6 worm cellular contexts compared by ENCODE assay signal in genomic region chrIII:9986827-9987429, ce11.
TF ChIP-seq lines count a peak whose summit lies in the region.

TSS of gene C05B5.12 (plus strand) at chrIII:9987379.

TF ChIP-seq in whole organism, L1 larva, 84 proteins besides CTCF, POLR2A, EP300 and RAD21:
- TF ChIP-seq lin-14 (GFP tag; optimal IDR thresholded peaks at IDR 0.05; lab: Kevin White, UChicago) (peak; percentile 52), nhr-85 (tag; lab: Kevin White, UChicago) (no peak), nhr-28 (tag; optimal IDR thresholded peaks at IDR 0.05; lab: Kevin White, UChicago) (no peak), fkh-8 (tag; optimal IDR thresholded peaks at IDR 0.05; lab: Kevin White, UChicago) (no peak), mdl-1 (tag; optimal IDR thresholded peaks at IDR 0.05; lab: Kevin White, UChicago) (no peak), lin-13 (GFP tag; optimal IDR thresholded peaks at IDR 0.05; lab: Kevin White, UChicago) (no peak), ceh-63 (GFP tag; optimal IDR thresholded peaks at IDR 0.05; lab: Kevin White, UChicago) (no peak), blmp-1 (tag; optimal IDR thresholded peaks at IDR 0.05; lab: Kevin White, UChicago) (no peak), jun-1 (tag; optimal IDR thresholded peaks at IDR 0.05; lab: Kevin White, UChicago) (no peak), efl-1 (optimal IDR thresholded peaks at IDR 0.05; lab: Kevin White, UChicago) (no peak), efl-1 (GFP tag; optimal IDR thresholded peaks at IDR 0.05 in 1 of 2; lab: Kevin White, UChicago) (no peak), rnt-1 (tag; optimal IDR thresholded peaks at IDR 0.05; lab: Kevin White, UChicago) (peak; percentile 46)

TF ChIP-seq in whole organism, L2 larva, 48 proteins besides CTCF, POLR2A, EP300 and RAD21:
- TF ChIP-seq nhr-129 (tag; optimal IDR thresholded peaks at IDR 0.05; lab: Kevin White, UChicago): peak; percentile 39
- no peak for TF ChIP-seq ama-1 (optimal IDR thresholded peaks at IDR 0.05; lab: Kevin White, UChicago)

TF ChIP-seq in whole organism, L3 larva, 47 proteins besides CTCF, POLR2A, EP300 and RAD21:
- TF ChIP-seq fkh-2 (tag; optimal IDR thresholded peaks at IDR 0.05; lab: Kevin White, UChicago) (no peak), nhr-67 (tag; optimal IDR thresholded peaks at IDR 0.05; lab: Kevin White, UChicago) (no peak), elt-1 (tag; optimal IDR thresholded peaks at IDR 0.05; lab: Kevin White, UChicago) (no peak), elt-2 (tag; optimal IDR thresholded peaks at IDR 0.05; lab: Kevin White, UChicago) (no peak), hmg-11 (tag; optimal IDR thresholded peaks at IDR 0.05; lab: Kevin White, UChicago) (no peak), nfya-1 (tag; optimal IDR thresholded peaks at IDR 0.05; lab: Kevin White, UChicago; ENCODE audit: insufficient read depth) (no peak), egl-5 (tag; optimal IDR thresholded peaks at IDR 0.05; lab: Kevin White, UChicago) (peak; percentile 38), pqm-1 (tag; optimal IDR thresholded peaks at IDR 0.05; lab: Kevin White, UChicago) (no peak), ZK546.5 (tag; optimal IDR thresholded peaks at IDR 0.05; lab: Kevin White, UChicago) (no peak), nhr-77 (tag; optimal IDR thresholded peaks at IDR 0.05; lab: Kevin White, UChicago) (no peak), pha-4 (tag; optimal IDR thresholded peaks at IDR 0.05; lab: Kevin White, UChicago) (no peak), sea-2 (GFP tag; optimal IDR thresholded peaks at IDR 0.05; lab: Kevin White, UChicago) (no peak), unc-62 (GFP tag; optimal IDR thresholded peaks at IDR 0.05; lab: Kevin White, UChicago) (no peak), lin-39 (tag; optimal IDR thresholded peaks at IDR 0.05; lab: Kevin White, UChicago) (peak; percentile 5), nhr-237 (tag; optimal IDR thresholded peaks at IDR 0.05; lab: Kevin White, UChicago) (no peak)

TF ChIP-seq in whole organism, L4 larva, 104 proteins besides CTCF, POLR2A, EP300 and RAD21:
- TF ChIP-seq ztf-11 (tag; optimal IDR thresholded peaks at IDR 0.05; lab: Kevin White, UChicago) (no peak), aha-1 (tag; lab: Kevin White, UChicago) (peak; percentile 61), F37D6.2 (tag; optimal IDR thresholded peaks at IDR 0.05; lab: Kevin White, UChicago) (no peak), F10B5.3 (tag; optimal IDR thresholded peaks at IDR 0.05; lab: Kevin White, UChicago) (no peak)

TF ChIP-seq in whole organism, late embryonic, 69 proteins besides CTCF, POLR2A, EP300 and RAD21:
- TF ChIP-seq ceh-2 (tag; optimal IDR thresholded peaks at IDR 0.05; lab: Kevin White, UChicago): no peak
- TF ChIP-seq ceh-30 (tag; optimal IDR thresholded peaks at IDR 0.05; lab: Kevin White, UChicago): no peak
- no peak for TF ChIP-seq ceh-14 (tag; optimal IDR thresholded peaks at IDR 0.05; lab: Kevin White, UChicago)
- TF ChIP-seq unc-86 (tag; optimal IDR thresholded peaks at IDR 0.05; lab: Kevin White, UChicago): no peak
- TF ChIP-seq elt-2 (tag; optimal IDR thresholded peaks at IDR 0.05; lab: Kevin White, UChicago): no peak
- TF ChIP-seq K09A11.1 (tag; optimal IDR thresholded peaks at IDR 0.05; lab: Kevin White, UChicago; ENCODE audit: insufficient read depth): no peak
- TF ChIP-seq unc-55 (GFP tag; optimal IDR thresholded peaks at IDR 0.05; lab: Kevin White, UChicago): peak; percentile 87
- no peak for TF ChIP-seq C38D4.7 (GFP tag; optimal IDR thresholded peaks at IDR 0.05; lab: Kevin White, UChicago)
- no peak for TF ChIP-seq pros-1 (tag; optimal IDR thresholded peaks at IDR 0.05; lab: Kevin White, UChicago)
- peak; percentile 10 for TF ChIP-seq ceh-18 (tag; optimal IDR thresholded peaks at IDR 0.05; lab: Kevin White, UChicago)
- no peak for TF ChIP-seq pqm-1 (tag; optimal IDR thresholded peaks at IDR 0.05; lab: Kevin White, UChicago)
- no peak for TF ChIP-seq ceh-24 (tag; optimal IDR thresholded peaks at IDR 0.05; lab: Kevin White, UChicago)
- no peak for TF ChIP-seq unc-3 (GFP tag; conservative IDR thresholded peaks at IDR 0.05; lab: Robert Waterston, UW)
- TF ChIP-seq unc-3 (tag; optimal IDR thresholded peaks at IDR 0.05; lab: Kevin White, UChicago): no peak
- no peak for TF ChIP-seq rnt-1 (tag; optimal IDR thresholded peaks at IDR 0.05; lab: Kevin White, UChicago)
- TF ChIP-seq pha-4 (tag; optimal IDR thresholded peaks at IDR 0.05; lab: Kevin White, UChicago): no peak
- no peak for TF ChIP-seq hlh-30 (tag; optimal IDR thresholded peaks at IDR 0.05; lab: Kevin White, UChicago; ENCODE audit: insufficient read depth)
- TF ChIP-seq nhr-232 (tag; optimal IDR thresholded peaks at IDR 0.05; lab: Kevin White, UChicago): no peak

TF ChIP-seq in whole organism, mixed stage, embryonic, 35 proteins besides CTCF, POLR2A, EP300 and RAD21:
- peak; percentile 88 for TF ChIP-seq unc-120 (tag; optimal IDR thresholded peaks at IDR 0.05; lab: Kevin White, UChicago; ENCODE audit: poor library complexity, severe bottlenecking)
- TF ChIP-seq ces-1 (GFP tag; optimal IDR thresholded peaks at IDR 0.05; lab: Kevin White, UChicago): no peak
- no peak for TF ChIP-seq blmp-1 (tag; optimal IDR thresholded peaks at IDR 0.05; lab: Kevin White, UChicago)
- TF ChIP-seq hlh-1 (tag; optimal IDR thresholded peaks at IDR 0.05; lab: Kevin White, UChicago): peak; percentile 92
- TF ChIP-seq ztf-11 (tag; optimal IDR thresholded peaks at IDR 0.05; lab: Kevin White, UChicago): no peak
- TF ChIP-seq mab-5 (tag; optimal IDR thresholded peaks at IDR 0.05; lab: Kevin White, UChicago): peak; percentile 7
- TF ChIP-seq unc-62 (GFP tag; optimal IDR thresholded peaks at IDR 0.05; lab: Kevin White, UChicago): peak; percentile 81

Comparison
In these comparisons a context has a peak if more than half of its experiments do, and no peak if none do; other contexts are left out.
1. Of the 29 proteins assayed by ChIP-seq in both whole organism, L4 larva and whole organism, L1 larva: peak only in whole organism, L4 larva: aha-1; only in whole organism, L1 larva: none; in both: none; in neither: 28.